Fruit fly (Drosophila melanogaster) whole organism, embryonic: ENCODE measurements around the gene CG6685.

Source experiments
- Ada2b ChIP-seq: fragments of 200-800 bp; sonication (Bioruptor generic); IDR thresholded peaks from 2 replicates; pipeline ENCODE4 v1.3.6; 2022; ENCODE audit warnings: missing biosample characterization, missing genetic modification characterization
- CG10274 ChIP-seq: fragments of 200-800 bp; sonication (Bioruptor generic); optimal IDR thresholded peaks from 3 replicates; lab custom pipeline; 2017; ENCODE audit warnings: missing biosample characterization, mild to moderate bottlenecking, missing genetic modification characterization
- CG10431 ChIP-seq: fragments of 200-800 bp; sonication (Bioruptor generic); optimal IDR thresholded peaks from 3 replicates; lab custom pipeline; 2018; ENCODE audit warnings: missing biosample characterization, mild to moderate bottlenecking, missing genetic modification characterization
- CG14710 ChIP-seq: fragments of 200-800 bp; sonication (Bioruptor generic); optimal IDR thresholded peaks from 3 replicates; lab custom pipeline; 2019; ENCODE audit warnings: missing biosample characterization, mild to moderate bottlenecking, missing genetic modification characterization, moderate library complexity
- CG17385 ChIP-seq: fragments of 200-800 bp; sonication (Bioruptor generic); optimal IDR thresholded peaks from 3 replicates; lab custom pipeline; 2018; ENCODE audit warnings: missing biosample characterization, mild to moderate bottlenecking, missing genetic modification characterization
- CG17568 ChIP-seq: fragments of 200-800 bp; sonication (Bioruptor generic); optimal IDR thresholded peaks from 2 replicates; lab custom pipeline; 2018; ENCODE audit warnings: missing biosample characterization, mild to moderate bottlenecking, missing genetic modification characterization, moderate library complexity
- CG2116 ChIP-seq: fragments of 200-800 bp; sonication (Bioruptor generic); optimal IDR thresholded peaks from 3 replicates; lab custom pipeline; 2018; ENCODE audit warnings: missing biosample characterization, mild to moderate bottlenecking, missing genetic modification characterization
- CG2129 ChIP-seq: fragments of 200-800 bp; sonication (Bioruptor generic); IDR thresholded peaks from 2 replicates; pipeline ENCODE4 v1.3.6; 2022; ENCODE audit warnings: missing biosample characterization, missing genetic modification characterization; ENCODE audit not compliant: partially characterized antibody
- CG2202 ChIP-seq: fragments of 200-800 bp; sonication (Bioruptor generic); optimal IDR thresholded peaks from 2 replicates; lab custom pipeline; 2018; ENCODE audit warnings: missing biosample characterization, mild to moderate bottlenecking, missing genetic modification characterization
- CG30403 ChIP-seq: fragments of 200-800 bp; sonication (Bioruptor generic); optimal IDR thresholded peaks from 3 replicates; lab custom pipeline; 2016; ENCODE audit warnings: missing biosample characterization, missing genetic modification characterization
- CG31441 ChIP-seq: fragments of 200-800 bp; sonication (Bioruptor generic); IDR thresholded peaks from 2 replicates; pipeline ENCODE4 v1.3.6; 2022; ENCODE audit warnings: missing biosample characterization, missing genetic modification characterization
- CG33213 ChIP-seq: fragments of 200-800 bp; sonication (Bioruptor generic); optimal IDR thresholded peaks from 3 replicates; lab custom pipeline; 2016; ENCODE audit warnings: missing biosample characterization, missing genetic modification characterization
- CG34422 ChIP-seq: fragments of 200-800 bp; sonication (Bioruptor generic); IDR thresholded peaks from 3 replicates; pipeline ENCODE4 v1.3.6; 2022; ENCODE audit warnings: missing biosample characterization, missing genetic modification characterization
- CG4404 ChIP-seq: fragments of 200-800 bp; sonication (Bioruptor generic); IDR thresholded peaks from 2 replicates; pipeline ENCODE4 v1.3.6; 2022; ENCODE audit warnings: missing biosample characterization, missing genetic modification characterization
- CG4820 ChIP-seq: fragments of 200-800 bp; sonication (Bioruptor generic); optimal IDR thresholded peaks from 3 replicates; lab custom pipeline; 2016; ENCODE audit warnings: missing biosample characterization, missing genetic modification characterization
- CG5245 ChIP-seq: fragments of 200-800 bp; sonication (Bioruptor generic); optimal IDR thresholded peaks from 3 replicates; lab custom pipeline; 2016; ENCODE audit warnings: missing biosample characterization, missing genetic modification characterization
- CG6254 ChIP-seq: fragments of 200-800 bp; sonication (Bioruptor generic); optimal IDR thresholded peaks from 3 replicates; lab custom pipeline; 2017; ENCODE audit warnings: mild to moderate bottlenecking, missing biosample characterization, missing genetic modification reagents, missing genetic modification characterization
- CG7839 ChIP-seq: fragments of 200-800 bp; sonication (Bioruptor generic); optimal IDR thresholded peaks from 3 replicates; lab custom pipeline; 2018; ENCODE audit warnings: missing biosample characterization, mild to moderate bottlenecking, missing genetic modification characterization, moderate library complexity
- CG7928 ChIP-seq: fragments of 200-800 bp; sonication (Bioruptor generic); optimal IDR thresholded peaks from 2 replicates; lab custom pipeline; 2017; ENCODE audit warnings: missing biosample characterization, mild to moderate bottlenecking, missing genetic modification characterization
- CG8290 ChIP-seq, 3 experiments: fragments of 200-800 bp; sonication (Bioruptor generic); optimal IDR thresholded peaks; 2 replicates each; lab custom pipeline; 2016 to 2019; ENCODE audit warnings: missing biosample characterization in 3 of 3, missing genetic modification characterization in 3 of 3, mild to moderate bottlenecking in 2 of 3, moderate library complexity in 1 of 3
- CG8388 ChIP-seq: fragments of 200-800 bp; sonication (Bioruptor generic); optimal IDR thresholded peaks from 2 replicates; lab custom pipeline; 2019; ENCODE audit warnings: missing biosample characterization, mild to moderate bottlenecking, missing genetic modification characterization, moderate library complexity
- CG9797 ChIP-seq: fragments of 200-800 bp; sonication (Bioruptor generic); optimal IDR thresholded peaks from 3 replicates; lab custom pipeline; 2018; ENCODE audit warnings: missing biosample characterization, mild to moderate bottlenecking, missing genetic modification characterization
- CG9932 ChIP-seq: fragments of 200-800 bp; sonication (Bioruptor generic); IDR thresholded peaks from 2 replicates; pipeline ENCODE4 v1.3.6; 2022; ENCODE audit warnings: missing biosample characterization, missing genetic modification characterization
- Dad ChIP-seq: fragments of 200-800 bp; sonication (Bioruptor generic); optimal IDR thresholded peaks from 3 replicates; lab custom pipeline; 2016; ENCODE audit warnings: missing biosample characterization, missing genetic modification characterization
- Dfd ChIP-seq, 2 experiments: fragments of >200 bp; optimal IDR thresholded peaks; 2 replicates each; lab custom pipeline; 2017; ENCODE audit warnings: missing biosample characterization in 2 of 2, missing genetic modification characterization in 2 of 2
- Eip74EF ChIP-seq, 2 experiments: fragments of 200-800 bp in 1 of 2; fragments of >200 bp in 1 of 2; sonication (Bioruptor generic) in 1 of 2; optimal IDR thresholded peaks; 2 replicates each; lab custom pipeline; 2017 to 2019; ENCODE audit warnings: missing biosample characterization in 2 of 2, missing genetic modification characterization in 2 of 2, mild to moderate bottlenecking in 1 of 2, moderate library complexity in 1 of 2
- H2.0 ChIP-seq: fragments of 200-800 bp; sonication (Bioruptor generic); IDR thresholded peaks from 2 replicates; pipeline ENCODE4 v1.3.6; 2022; ENCODE audit warnings: missing biosample characterization, missing genetic modification characterization
- Hsf ChIP-seq: fragments of 200-800 bp; sonication (Bioruptor generic); optimal IDR thresholded peaks from 3 replicates; lab custom pipeline; 2016; ENCODE audit warnings: missing biosample characterization, missing genetic modification characterization
- NFAT ChIP-seq: fragments of 200-800 bp; sonication (Bioruptor generic); IDR thresholded peaks from 2 replicates; pipeline ENCODE4 v1.3.6; 2022; ENCODE audit warnings: missing biosample characterization, missing genetic modification characterization
- Pdp1 ChIP-seq, 2 experiments: fragments of 200-800 bp; sonication (Bioruptor generic); optimal IDR thresholded peaks; 3 replicates each; lab custom pipeline; 2016; ENCODE audit warnings: missing biosample characterization in 2 of 2, missing genetic modification characterization in 2 of 2, mild to moderate bottlenecking in 1 of 2, moderate library complexity in 1 of 2
- Poxn ChIP-seq: fragments of 200-800 bp; sonication (Bioruptor generic); IDR thresholded peaks from 2 replicates; pipeline ENCODE4 v1.3.6; 2022; ENCODE audit warnings: missing biosample characterization, missing genetic modification characterization
- Scr ChIP-seq: fragments of 200-800 bp; sonication (Bioruptor generic); IDR thresholded peaks from 2 replicates; pipeline ENCODE4 v1.3.6; 2022; ENCODE audit warnings: missing biosample characterization, missing genetic modification characterization; ENCODE audit not compliant: partially characterized antibody
- Six4 ChIP-seq: fragments of 200-800 bp; sonication (Bioruptor generic); optimal IDR thresholded peaks from 2 replicates; lab custom pipeline; 2016; ENCODE audit warnings: missing biosample characterization, missing genetic modification characterization
- Sox100B ChIP-seq: fragments of 200-800 bp; sonication (Bioruptor generic); optimal IDR thresholded peaks from 3 replicates; lab custom pipeline; 2018; ENCODE audit warnings: missing biosample characterization, mild to moderate bottlenecking, missing genetic modification characterization
- abd-A ChIP-seq: fragments of 200-800 bp; sonication (Bioruptor generic); optimal IDR thresholded peaks from 3 replicates; lab custom pipeline; 2019; ENCODE audit warnings: missing biosample characterization, mild to moderate bottlenecking, missing genetic modification characterization, moderate library complexity
- bab2 ChIP-seq: fragments of 200-800 bp; sonication (Bioruptor generic); optimal IDR thresholded peaks from 2 replicates; lab custom pipeline; 2016; ENCODE audit warnings: missing biosample characterization, missing genetic modification characterization
- bcd ChIP-seq: fragments of 200-800 bp; sonication (Bioruptor generic); optimal IDR thresholded peaks from 2 replicates; lab custom pipeline; 2017; ENCODE audit warnings: missing biosample characterization, mild to moderate bottlenecking, missing genetic modification characterization
- cg ChIP-seq: fragments of 200-800 bp; sonication (Bioruptor generic); optimal IDR thresholded peaks from 3 replicates; lab custom pipeline; 2019; ENCODE audit warnings: missing biosample characterization, mild to moderate bottlenecking, missing genetic modification characterization, moderate library complexity
- cwo ChIP-seq: fragments of 200-800 bp; sonication (Bioruptor generic); optimal IDR thresholded peaks from 3 replicates; lab custom pipeline; 2017; ENCODE audit warnings: missing biosample characterization, missing genetic modification characterization, mild to moderate bottlenecking, moderate library complexity, missing genetic modification reagents
- eve ChIP-seq, 2 experiments: fragments of >200 bp; optimal IDR thresholded peaks; 2 replicates each; lab custom pipeline; 2017; ENCODE audit warnings: missing biosample characterization in 2 of 2, missing genetic modification characterization in 2 of 2
- lov ChIP-seq, 2 experiments: fragments of 200-800 bp in 1 of 2; fragments of >200 bp in 1 of 2; sonication (Bioruptor generic) in 1 of 2; IDR thresholded peaks in 1 of 2; optimal IDR thresholded peaks in 1 of 2; 2 replicates in 1 of 2; 3 replicates in 1 of 2; pipeline versions ENCODE4 v1.3.6 to Lab custom; 2017 to 2022; ENCODE audit warnings: missing biosample characterization in 1 of 2, missing genetic modification characterization in 1 of 2
- pfk ChIP-seq: fragments of 200-800 bp; sonication (Bioruptor generic); optimal IDR thresholded peaks from 2 replicates; lab custom pipeline; 2018; ENCODE audit warnings: missing biosample characterization, mild to moderate bottlenecking, missing genetic modification characterization, moderate library complexity
- slbo ChIP-seq: fragments of 200-800 bp; sonication (Bioruptor generic); IDR thresholded peaks from 2 replicates; pipeline ENCODE4 v1.3.6; 2022; ENCODE audit warnings: missing biosample characterization, missing genetic modification characterization
- sob ChIP-seq: fragments of 200-800 bp; sonication (Bioruptor generic); IDR thresholded peaks from 2 replicates; pipeline ENCODE4 v1.3.6; 2022; ENCODE audit warnings: missing biosample characterization, missing genetic modification characterization
- tin ChIP-seq: fragments of 200-800 bp; sonication (Bioruptor generic); optimal IDR thresholded peaks from 3 replicates; lab custom pipeline; 2016; ENCODE audit warnings: missing biosample characterization, missing genetic modification characterization
- tx ChIP-seq: fragments of 200-800 bp; sonication (Bioruptor generic); optimal IDR thresholded peaks from 2 replicates; lab custom pipeline; 2016; ENCODE audit warnings: missing biosample characterization, missing genetic modification characterization
- unpg ChIP-seq: fragments of 200-800 bp; sonication (Bioruptor generic); optimal IDR thresholded peaks from 3 replicates; lab custom pipeline; 2018; ENCODE audit warnings: missing biosample characterization, mild to moderate bottlenecking, missing genetic modification characterization, moderate library complexity

The CG6685 gene

DNA sequence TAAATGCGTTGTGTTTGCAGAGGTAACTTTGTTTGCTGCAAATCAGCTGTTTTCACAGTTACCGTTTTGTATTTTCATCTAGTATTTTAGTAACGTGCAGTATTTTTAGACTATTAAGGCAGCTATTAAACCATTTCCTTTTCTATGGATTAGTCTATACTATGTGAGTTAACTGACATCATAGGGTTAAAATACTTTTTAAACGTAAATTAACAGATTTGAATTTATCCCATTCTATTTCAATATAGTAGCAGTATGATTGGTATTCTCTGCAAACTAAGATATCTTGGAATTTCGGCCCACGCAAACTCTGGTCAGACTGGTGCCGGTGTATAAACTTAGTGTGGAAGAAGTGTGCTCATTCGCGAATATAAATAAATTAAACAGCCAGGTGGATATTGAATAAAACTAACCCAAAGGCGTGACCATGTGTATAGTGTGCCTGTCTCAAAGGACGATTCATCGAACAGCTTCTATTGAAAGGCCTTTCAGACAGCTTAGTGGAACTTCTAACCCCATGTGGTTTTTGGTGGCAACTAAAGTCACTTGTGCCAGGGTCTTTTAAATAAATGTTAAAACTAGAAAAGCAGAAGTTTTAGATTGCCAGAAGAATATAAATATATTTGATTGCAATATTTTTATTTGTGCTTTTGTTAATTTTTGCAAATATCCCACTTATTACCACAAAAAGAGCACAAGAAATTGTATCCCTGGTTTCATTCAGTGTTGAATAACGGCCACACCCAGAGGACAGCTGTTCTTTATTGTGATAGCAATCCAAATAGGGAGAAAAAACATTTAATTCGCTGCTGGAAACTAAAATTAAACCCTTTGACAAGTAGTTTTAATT lies 4.1 kb upstream of the CG6685 start, which contains the start of the genes CG6674, CG42455 and vnc (continued):
- TF ChIP-seq CG7839 (tag; lab: Kevin White, UChicago) (peak; percentile 22), CG33213 (GFP tag; lab: Kevin White, UChicago) (peak; percentile 21), bab2 (GFP tag; lab: Kevin White, UChicago) (peak; percentile 53), CG17568 (peak; percentile 9), Scr (GFP tag; lab: Robert Waterston, UW) (no peak), CG2202 (tag; lab: Kevin White, UChicago) (no peak), CG8388 (GFP tag; lab: Kevin White, UChicago) (no peak), Dad (GFP tag; lab: Kevin White, UChicago) (peak; percentile 3), eve (GFP tag; optimal IDR thresholded peaks at IDR 0.05; lab: Kevin White, UChicago) (peak in 1 of 2 experiments; percentile 70), CG17385 (GFP tag; lab: Kevin White, UChicago) (peak; percentile 29), CG9932 (GFP tag; lab: Robert Waterston, UW) (peak; percentile 55; the same call in 1 of the 2 replicates), CG7928 (GFP tag; lab: Kevin White, UChicago) (peak; percentile 89), unpg (GFP tag; lab: Kevin White, UChicago) (peak; percentile 13), CG2129 (GFP tag; lab: Robert Waterston, UW) (no peak), Sox100B (GFP tag; lab: Kevin White, UChicago) (peak; percentile 45), slbo (GFP tag; lab: Robert Waterston, UW) (peak; percentile 51; the same call in 1 of the 2 replicates), Six4 (GFP tag; lab: Kevin White, UChicago) (peak; percentile 23), CG2116 (GFP tag; lab: Kevin White, UChicago) (peak; percentile 36), CG31441 (GFP tag; lab: Robert Waterston, UW) (0 out of 2 replicates have a peak, but pooled peaks have one; percentile 12), Poxn (no peak), CG9797 (GFP tag; lab: Kevin White, UChicago) (peak; percentile 66), Dfd (GFP tag; optimal IDR thresholded peaks at IDR 0.05; lab: Kevin White, UChicago) (no peak), pfk (GFP tag; lab: Kevin White, UChicago) (peak; percentile 22), CG8290 (GFP tag; optimal IDR thresholded peaks at IDR 0.05; lab: Kevin White, UChicago) (no peak), CG8290 (tag; optimal IDR thresholded peaks at IDR 0.05; lab: Kevin White, UChicago) (peak in 1 of 2 experiments; percentile 31), lov (optimal IDR thresholded peaks at IDR 0.05; lab: Kevin White, UChicago) (no peak), lov (GFP tag; IDR thresholded peaks at IDR 0.05; lab: Robert Waterston, UW) (no peak), Ada2b (GFP tag; lab: Robert Waterston, UW) (no peak), Hsf (GFP tag; lab: Kevin White, UChicago) (peak; percentile 16), Eip74EF (GFP tag; optimal IDR thresholded peaks at IDR 0.05; lab: Kevin White, UChicago) (no peak), CG10431 (GFP tag; lab: Kevin White, UChicago) (peak; percentile 43), CG4820 (GFP tag; lab: Kevin White, UChicago) (peak; percentile 28), CG10274 (no peak), H2.0 (GFP tag; lab: Robert Waterston, UW) (0 out of 2 replicates have a peak, but pooled peaks have one; percentile 22), abd-A (tag; lab: Kevin White, UChicago) (peak; percentile 27), tin (GFP tag; lab: Kevin White, UChicago) (peak; percentile 31), CG14710 (tag; lab: Kevin White, UChicago) (peak; percentile 34), CG30403 (GFP tag; lab: Kevin White, UChicago) (peak; percentile 40), bcd (GFP tag; lab: Kevin White, UChicago) (peak; percentile 9), CG4404 (GFP tag; lab: Robert Waterston, UW) (no peak), CG6254 (GFP tag; lab: Kevin White, UChicago) (no peak), Pdp1 (GFP tag; optimal IDR thresholded peaks at IDR 0.05; lab: Kevin White, UChicago) (peak; percentile 27 to 47), NFAT (peak; percentile 27; the same call in 1 of the 2 replicates), sob (GFP tag; lab: Robert Waterston, UW) (peak; percentile 58), cwo (GFP tag; lab: Kevin White, UChicago) (no peak), tx (no peak), CG5245 (GFP tag; lab: Kevin White, UChicago) (peak; percentile 12), CG34422 (GFP tag; lab: Robert Waterston, UW) (peak; percentile 25; the same call in 1 of the 3 replicates), cg (GFP tag; lab: Kevin White, UChicago) (no peak)
